Fruit fly (Drosophila melanogaster): ENCODE measurements around the gene RpS20.

dm6 chr3R:20818237-20818636 is 3.7 kb upstream of the RpS20 start:
- TF ChIP-seq pan (optimal IDR thresholded peaks at IDR 0.05) (no peak), CG8478 (optimal IDR thresholded peaks at IDR 0.05) (no peak)
